Worm (Caenorhabditis elegans) whole organism, L2 larva: ENCODE measurements around the gene flp-25.
A peak's percentile ranks its signal among the peaks of the same experiment; 100 is the strongest.

ENCODE experiments used
- C34F6.9 ChIP-seq: fragments of 150-350 bp; optimal IDR thresholded peaks from 2 replicates; lab custom pipeline; 2014; ENCODE audit warnings: missing biosample characterization, missing genetic modification characterization
- F13H6.1 ChIP-seq: sonication (generic microtip); optimal IDR thresholded peaks from 2 replicates; lab custom pipeline; 2016; ENCODE audit warnings: missing genetic modification characterization, missing compliant biosample characterization
- R02D3.7 ChIP-seq: fragments of 150-350 bp; optimal IDR thresholded peaks from 2 replicates; lab custom pipeline; 2014; ENCODE audit warnings: missing biosample characterization, missing genetic modification characterization
- ZK546.5 ChIP-seq: sonication (generic microtip); optimal IDR thresholded peaks from 2 replicates; lab custom pipeline; 2017; ENCODE audit warnings: missing biosample characterization, missing genetic modification characterization
- alr-1 ChIP-seq: fragments of 150-350 bp; optimal IDR thresholded peaks from 2 replicates; lab custom pipeline; 2014; ENCODE audit warnings: missing biosample characterization, missing genetic modification characterization
- aly-2 ChIP-seq: fragments of 150-350 bp; optimal IDR thresholded peaks from 2 replicates; lab custom pipeline; 2014; ENCODE audit warnings: missing biosample characterization, missing genetic modification characterization
- blmp-1 ChIP-seq: sonication (generic microtip); optimal IDR thresholded peaks from 2 replicates; lab custom pipeline; 2017; ENCODE audit warnings: missing genetic modification characterization, mild to moderate bottlenecking, missing compliant biosample characterization, antibody characterized with exemption, moderate library complexity; ENCODE audit not compliant: insufficient read depth
- ceh-16 ChIP-seq: fragments of 150-350 bp; optimal IDR thresholded peaks from 2 replicates; lab custom pipeline; 2014; ENCODE audit warnings: missing biosample characterization, missing genetic modification characterization
- ceh-82 ChIP-seq: fragments of 150-350 bp; optimal IDR thresholded peaks from 2 replicates; lab custom pipeline; 2014; ENCODE audit warnings: missing biosample characterization, missing genetic modification characterization
- dmd-4 ChIP-seq: sonication (generic microtip); optimal IDR thresholded peaks from 2 replicates; lab custom pipeline; 2017; ENCODE audit warnings: missing biosample characterization, missing genetic modification characterization
- egl-27 ChIP-seq: sonication (generic microtip); optimal IDR thresholded peaks from 3 replicates; lab custom pipeline; 2017; ENCODE audit warnings: missing biosample characterization, missing genetic modification reagents, missing genetic modification characterization
- elt-1 ChIP-seq: fragments of 150-350 bp; optimal IDR thresholded peaks from 2 replicates; lab custom pipeline; 2014; ENCODE audit warnings: missing biosample characterization, missing genetic modification characterization
- gmeb-1 ChIP-seq: fragments of 150-350 bp; optimal IDR thresholded peaks from 2 replicates; lab custom pipeline; 2014; ENCODE audit warnings: missing biosample characterization, missing genetic modification characterization
- lin-11 ChIP-seq: fragments of 150-350 bp; sonication (generic microtip); optimal IDR thresholded peaks from 2 replicates; lab custom pipeline; 2014; ENCODE audit warnings: missing biosample characterization, missing genetic modification characterization, inconsistent platforms, mixed read lengths
- lin-13 ChIP-seq: fragments of 150-350 bp; optimal IDR thresholded peaks from 2 replicates; lab custom pipeline; 2014; ENCODE audit warnings: missing biosample characterization, missing genetic modification reagents, missing genetic modification characterization
- lin-39 ChIP-seq: fragments of 150-350 bp; optimal IDR thresholded peaks from 2 replicates; lab custom pipeline; 2014; ENCODE audit warnings: missing biosample characterization, missing genetic modification reagents, missing genetic modification characterization
- lsy-2 ChIP-seq, 2 experiments: fragments of 150-350 bp in 1 of 2; sonication (generic microtip) in 1 of 2; optimal IDR thresholded peaks; 2 replicates each; lab custom pipeline; 2014 to 2017; ENCODE audit warnings: missing biosample characterization in 2 of 2, missing genetic modification characterization in 2 of 2
- mab-5 ChIP-seq: fragments of 150-350 bp; optimal IDR thresholded peaks from 2 replicates; lab custom pipeline; 2014; ENCODE audit warnings: missing biosample characterization, missing genetic modification characterization
- mbf-1 ChIP-seq: sonication (generic microtip); optimal IDR thresholded peaks from 2 replicates; lab custom pipeline; 2017; ENCODE audit warnings: missing biosample characterization, missing genetic modification characterization
- mdl-1 ChIP-seq, 2 experiments: fragments of 150-350 bp in 1 of 2; sonication (generic microtip) in 1 of 2; optimal IDR thresholded peaks; 2 replicates each; lab custom pipeline; 2017; ENCODE audit warnings: missing biosample characterization in 2 of 2, missing genetic modification characterization in 2 of 2
- nhr-10 ChIP-seq: sonication (generic microtip); optimal IDR thresholded peaks from 2 replicates; lab custom pipeline; 2017; ENCODE audit warnings: missing biosample characterization, missing genetic modification characterization
- nhr-11 ChIP-seq: fragments of 150-350 bp; optimal IDR thresholded peaks from 2 replicates; lab custom pipeline; 2014; ENCODE audit warnings: missing biosample characterization, missing genetic modification characterization
- nhr-12 ChIP-seq: fragments of 150-350 bp; optimal IDR thresholded peaks from 2 replicates; lab custom pipeline; 2014; ENCODE audit warnings: missing biosample characterization, missing genetic modification characterization
- nhr-129 ChIP-seq: fragments of 150-350 bp; optimal IDR thresholded peaks from 2 replicates; lab custom pipeline; 2014; ENCODE audit warnings: missing biosample characterization, missing genetic modification characterization
- nhr-21 ChIP-seq: fragments of 150-350 bp; optimal IDR thresholded peaks from 2 replicates; lab custom pipeline; 2014; ENCODE audit warnings: missing biosample characterization, missing genetic modification characterization
- nhr-237 ChIP-seq: fragments of 150-350 bp; optimal IDR thresholded peaks from 2 replicates; lab custom pipeline; 2014; ENCODE audit warnings: missing biosample characterization, missing genetic modification characterization
- nhr-77 ChIP-seq: fragments of 150-350 bp; optimal IDR thresholded peaks from 2 replicates; lab custom pipeline; 2014; ENCODE audit warnings: missing biosample characterization, missing genetic modification characterization
- peb-1 ChIP-seq: fragments of 150-350 bp; optimal IDR thresholded peaks from 2 replicates; lab custom pipeline; 2014; ENCODE audit warnings: missing biosample characterization, missing genetic modification characterization
- sem-4 ChIP-seq: fragments of 150-350 bp; optimal IDR thresholded peaks from 2 replicates; lab custom pipeline; 2014; ENCODE audit warnings: missing biosample characterization, missing genetic modification reagents, missing genetic modification characterization
- sma-3 ChIP-seq: sonication (generic microtip); optimal IDR thresholded peaks from 2 replicates; lab custom pipeline; 2016; ENCODE audit warnings: missing genetic modification reagents, missing genetic modification characterization, missing compliant biosample characterization
- sma-9 ChIP-seq, 2 experiments: fragments of 150-350 bp in 1 of 2; sonication (generic microtip) in 1 of 2; optimal IDR thresholded peaks; 2 replicates each; lab custom pipeline; 2014 to 2016; ENCODE audit warnings: missing genetic modification characterization in 2 of 2, mild to moderate bottlenecking in 1 of 2, missing biosample characterization in 1 of 2, missing compliant biosample characterization in 1 of 2, missing genetic modification reagents in 1 of 2, moderate library complexity in 1 of 2
- snpc-4 ChIP-seq: fragments of 150-350 bp; optimal IDR thresholded peaks from 2 replicates; lab custom pipeline; 2014; ENCODE audit warnings: missing biosample characterization, missing genetic modification characterization
- unc-39 ChIP-seq: fragments of 150-350 bp; optimal IDR thresholded peaks from 2 replicates; lab custom pipeline; 2014; ENCODE audit warnings: missing biosample characterization, missing genetic modification characterization
- unc-55 ChIP-seq: fragments of 150-350 bp; sonication (generic microtip); optimal IDR thresholded peaks from 3 replicates; lab custom pipeline; 2014; ENCODE audit warnings: missing biosample characterization, missing genetic modification reagents, missing genetic modification characterization
- unc-62 ChIP-seq: fragments of 150-350 bp; optimal IDR thresholded peaks from 2 replicates; lab custom pipeline; 2014; ENCODE audit warnings: missing biosample characterization, missing genetic modification reagents, missing genetic modification characterization

Gene flp-25

ce11 chrIII:9373779-9374178 is 12.5 kb downstream of the flp-25 start:
- TF ChIP-seq alr-1: no peak
- TF ChIP-seq lsy-2 (tag; optimal IDR thresholded peaks at IDR 0.05; lab: Kevin White, UChicago): no peak

DNA sequence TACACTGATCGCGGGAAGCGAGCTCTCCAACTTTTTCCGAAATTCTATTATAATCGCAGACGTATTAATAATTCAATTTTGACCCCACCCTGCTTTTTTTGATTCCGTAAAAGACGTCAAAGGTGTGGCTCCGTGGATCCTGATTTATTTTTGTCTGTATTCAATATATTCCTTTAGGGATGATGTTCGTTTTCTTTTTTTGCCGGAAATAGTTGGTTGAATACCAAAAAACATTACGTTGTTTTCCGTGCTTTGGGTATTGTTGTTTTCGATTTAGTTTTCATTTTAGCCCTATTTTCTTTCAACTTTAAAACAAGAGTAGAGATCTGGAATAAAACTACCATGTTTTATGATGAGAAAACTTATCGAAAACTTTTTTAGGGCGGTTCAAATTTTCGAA is 15.4 kb downstream of the flp-25 start:
- TF ChIP-seq lsy-2 (tag; optimal IDR thresholded peaks at IDR 0.05; lab: Kevin White, UChicago) (no peak), nhr-12 (no peak), egl-27 (tag; lab: Kevin White, UChicago) (no peak), lin-13 (GFP tag; lab: Kevin White, UChicago) (no peak), aly-2 (tag; lab: Kevin White, UChicago) (no peak), nhr-129 (tag; lab: Kevin White, UChicago) (no peak), ceh-82 (tag; lab: Kevin White, UChicago) (no peak), dmd-4 (no peak), blmp-1 (no peak), ZK546.5 (tag; lab: Kevin White, UChicago) (no peak), gmeb-1 (tag; lab: Kevin White, UChicago) (no peak), lin-39 (tag; lab: Kevin White, UChicago) (no peak), unc-62 (no peak), nhr-21 (tag; lab: Kevin White, UChicago) (no peak), F13H6.1 (no peak), sem-4 (no peak), unc-39 (tag; lab: Kevin White, UChicago) (no peak), nhr-77 (tag; lab: Kevin White, UChicago) (no peak)

DNA sequence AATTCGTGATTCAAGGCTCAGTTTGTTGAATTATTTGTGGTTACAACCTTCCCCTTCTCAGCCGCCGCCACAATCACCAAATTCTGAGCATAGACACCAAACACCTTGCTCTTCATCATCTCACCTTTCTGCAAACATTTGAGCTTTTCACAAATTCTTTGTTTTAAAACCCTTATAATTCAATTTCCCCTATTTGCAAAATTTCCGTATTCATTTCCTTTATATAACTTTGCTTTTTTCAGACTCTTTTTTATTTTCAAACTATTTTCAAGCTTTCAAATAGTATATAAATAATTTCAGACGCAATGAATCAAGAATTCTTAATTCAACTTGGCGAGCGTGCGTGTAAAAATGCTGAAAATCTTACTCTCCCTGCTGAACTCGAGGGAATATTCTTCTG is 22.2 kb downstream of the flp-25 start, which contains the start of gene tkr-1:
Gene tkr-1 (plus strand): TSS at position 301 of the 400 bp plus-strand sequence.
- TF ChIP-seq mbf-1 (no peak), elt-1 (tag; lab: Kevin White, UChicago) (no peak), lin-13 (GFP tag; lab: Kevin White, UChicago) (no peak), mdl-1 (tag; optimal IDR thresholded peaks at IDR 0.05; lab: Kevin White, UChicago) (no peak), gmeb-1 (tag; lab: Kevin White, UChicago) (no peak), aly-2 (tag; lab: Kevin White, UChicago) (no peak), sma-3 (GFP tag; lab: Kevin White, UChicago) (no peak), unc-55 (no peak), nhr-21 (tag; lab: Kevin White, UChicago) (no peak)

DNA sequence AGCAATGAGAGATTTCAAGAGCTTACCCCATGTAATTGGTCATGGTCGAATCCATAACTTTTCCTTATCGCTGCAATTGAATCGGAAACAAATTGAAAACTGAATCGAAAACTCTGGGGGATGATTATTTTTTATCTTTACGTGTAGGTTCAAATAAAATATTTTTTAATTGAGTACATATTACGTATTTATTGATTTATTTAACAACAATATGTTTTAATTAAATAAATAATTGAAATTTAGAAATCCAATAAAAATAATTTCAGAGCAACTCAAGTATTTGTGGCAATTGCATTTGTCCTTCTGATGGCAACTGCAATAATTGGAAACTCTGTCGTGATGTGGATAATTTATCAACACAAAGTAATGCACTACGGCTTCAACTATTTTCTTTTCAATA is 24.2 kb downstream of the flp-25 start, which contains the start of gene C38C10.3:
Gene C38C10.3 (minus strand): TSS at position 101 of the 400 bp plus-strand sequence.
- no peak for TF ChIP-seq nhr-11 (tag; lab: Kevin White, UChicago)
- TF ChIP-seq lsy-2 (tag; optimal IDR thresholded peaks at IDR 0.05; lab: Kevin White, UChicago): no peak
- no peak for TF ChIP-seq elt-1 (tag; lab: Kevin White, UChicago)
- TF ChIP-seq nhr-237 (tag; lab: Kevin White, UChicago): no peak
- TF ChIP-seq R02D3.7 (tag; lab: Kevin White, UChicago): no peak
- TF ChIP-seq mbf-1: no peak
- TF ChIP-seq egl-27 (tag; lab: Kevin White, UChicago): no peak
- no peak for TF ChIP-seq unc-62
- no peak for TF ChIP-seq sma-9 (GFP tag; optimal IDR thresholded peaks at IDR 0.05; lab: Kevin White, UChicago)
- no peak for TF ChIP-seq sma-9 (tag; optimal IDR thresholded peaks at IDR 0.05; lab: Kevin White, UChicago)
- TF ChIP-seq peb-1 (tag; lab: Kevin White, UChicago): no peak
- no peak for TF ChIP-seq snpc-4 (tag; lab: Kevin White, UChicago)
- TF ChIP-seq mab-5 (tag; lab: Kevin White, UChicago): no peak
- TF ChIP-seq nhr-10: no peak
- no peak for TF ChIP-seq C34F6.9 (tag; lab: Kevin White, UChicago)

ce11 chrIII:9390007-9390406 is 28.7 kb downstream of the flp-25 start, which contains the start of gene slc-17.2:
Gene slc-17.2, minus strand, starts transcription at chrIII:9390107.
- TF ChIP-seq ceh-16 (tag; lab: Kevin White, UChicago) (no peak), lin-11 (tag; lab: Kevin White, UChicago) (peak; percentile 5), ceh-82 (tag; lab: Kevin White, UChicago) (no peak), alr-1 (no peak)
